Worm (Caenorhabditis elegans) whole organism, L3 larva: ENCODE results near the gene B0496.2.

Experiments
- R02D3.7 ChIP-seq: fragments of 150-350 bp; optimal IDR thresholded peaks from 2 replicates; lab custom pipeline; 2014; ENCODE audit warnings: missing biosample characterization, missing genetic modification characterization
- ZK546.5 ChIP-seq: sonication (generic microtip); optimal IDR thresholded peaks from 2 replicates; lab custom pipeline; 2017; ENCODE audit warnings: missing biosample characterization, missing genetic modification characterization
- aly-2 ChIP-seq: fragments of 150-350 bp; optimal IDR thresholded peaks from 2 replicates; lab custom pipeline; 2014; ENCODE audit warnings: missing biosample characterization, missing genetic modification characterization
- ceh-16 ChIP-seq: sonication (generic microtip); optimal IDR thresholded peaks from 2 replicates; lab custom pipeline; 2017; ENCODE audit warnings: missing biosample characterization, missing genetic modification characterization
- ceh-82 ChIP-seq: fragments of 150-350 bp; optimal IDR thresholded peaks from 2 replicates; lab custom pipeline; 2014; ENCODE audit warnings: missing biosample characterization, missing genetic modification characterization
- ceh-9 ChIP-seq: sonication (generic microtip); optimal IDR thresholded peaks from 2 replicates; lab custom pipeline; 2018; ENCODE audit warnings: missing biosample characterization, missing genetic modification characterization
- daf-12 ChIP-seq: fragments of 150-350 bp; optimal IDR thresholded peaks from 2 replicates; lab custom pipeline; 2014; ENCODE audit warnings: missing biosample characterization, missing genetic modification reagents, missing genetic modification characterization
- egl-5 ChIP-seq: fragments of 150-350 bp; optimal IDR thresholded peaks from 2 replicates; lab custom pipeline; 2017; ENCODE audit warnings: missing biosample characterization, missing genetic modification reagents, missing genetic modification characterization, inconsistent platforms
- elt-2 ChIP-seq: sonication (generic microtip); optimal IDR thresholded peaks from 2 replicates; lab custom pipeline; 2016; ENCODE audit warnings: missing genetic modification reagents, mild to moderate bottlenecking, missing genetic modification characterization, missing compliant biosample characterization
- elt-3 ChIP-seq, 3 experiments: fragments of 150-350 bp in 1 of 3; sonication (generic microtip) in 2 of 3; optimal IDR thresholded peaks; 2 replicates in 2 of 3; 4 replicates in 1 of 3; lab custom pipeline; 2014 to 2017; ENCODE audit warnings: missing biosample characterization in 3 of 3, missing genetic modification characterization in 3 of 3
- eor-1 ChIP-seq, 2 experiments: fragments of 150-350 bp; optimal IDR thresholded peaks; 2 replicates each; lab custom pipeline; 2014 to 2018; ENCODE audit warnings: missing biosample characterization in 2 of 2, missing genetic modification characterization in 2 of 2
- fos-1 ChIP-seq: fragments of 150-350 bp; optimal IDR thresholded peaks from 2 replicates; lab custom pipeline; 2014; ENCODE audit warnings: missing biosample characterization, missing genetic modification characterization
- hmg-11 ChIP-seq: sonication (generic microtip); optimal IDR thresholded peaks from 2 replicates; lab custom pipeline; 2016; ENCODE audit warnings: missing genetic modification characterization, missing compliant biosample characterization
- jun-1 ChIP-seq: fragments of 150-350 bp; optimal IDR thresholded peaks from 2 replicates; lab custom pipeline; 2014; ENCODE audit warnings: missing biosample characterization, missing genetic modification reagents, missing genetic modification characterization
- lin-15B ChIP-seq: fragments of 150-350 bp; optimal IDR thresholded peaks from 2 replicates; lab custom pipeline; 2014; ENCODE audit warnings: missing biosample characterization, missing genetic modification characterization
- lin-39 ChIP-seq: fragments of 150-350 bp; optimal IDR thresholded peaks from 2 replicates; lab custom pipeline; 2018; ENCODE audit warnings: missing biosample characterization, missing genetic modification reagents, missing genetic modification characterization
- lsy-12 ChIP-seq: sonication (generic microtip); optimal IDR thresholded peaks from 2 replicates; lab custom pipeline; 2016; ENCODE audit warnings: mild to moderate bottlenecking, missing genetic modification characterization, missing compliant biosample characterization
- mdl-1 ChIP-seq: fragments of 150-350 bp; optimal IDR thresholded peaks from 2 replicates; lab custom pipeline; 2014; ENCODE audit warnings: missing biosample characterization, missing genetic modification characterization
- mml-1 ChIP-seq: fragments of 150-350 bp; sonication (generic microtip); optimal IDR thresholded peaks from 3 replicates; lab custom pipeline; 2014; ENCODE audit warnings: missing biosample characterization, missing genetic modification characterization
- nfya-1 ChIP-seq: sonication (generic microtip); optimal IDR thresholded peaks from 2 replicates; lab custom pipeline; 2017; ENCODE audit warnings: missing genetic modification characterization, mild to moderate bottlenecking, missing compliant biosample characterization, antibody characterized with exemption, moderate library complexity; ENCODE audit not compliant: insufficient read depth
- nhr-12 ChIP-seq: fragments of 150-350 bp; optimal IDR thresholded peaks from 2 replicates; lab custom pipeline; 2014; ENCODE audit warnings: missing biosample characterization, missing genetic modification characterization
- nhr-23 ChIP-seq: fragments of 150-350 bp; optimal IDR thresholded peaks from 2 replicates; lab custom pipeline; 2014; ENCODE audit warnings: missing biosample characterization, missing genetic modification reagents, missing genetic modification characterization
- nhr-237 ChIP-seq: fragments of 150-350 bp; optimal IDR thresholded peaks from 2 replicates; lab custom pipeline; 2014; ENCODE audit warnings: missing biosample characterization, missing genetic modification characterization
- nhr-25 ChIP-seq: sonication (generic microtip); optimal IDR thresholded peaks from 2 replicates; lab custom pipeline; 2017; ENCODE audit warnings: missing biosample characterization, missing genetic modification characterization
- nhr-28 ChIP-seq: fragments of 150-350 bp; optimal IDR thresholded peaks from 2 replicates; lab custom pipeline; 2014; ENCODE audit warnings: missing biosample characterization, missing genetic modification characterization
- nhr-43 ChIP-seq: sonication (generic microtip); optimal IDR thresholded peaks from 2 replicates; lab custom pipeline; 2016; ENCODE audit warnings: mild to moderate bottlenecking, missing genetic modification characterization, missing compliant biosample characterization; ENCODE audit not compliant: poor library complexity, severe bottlenecking
- nhr-67 ChIP-seq: fragments of 150-350 bp; optimal IDR thresholded peaks from 2 replicates; lab custom pipeline; 2014; ENCODE audit warnings: missing biosample characterization, missing genetic modification characterization
- nhr-76 ChIP-seq: fragments of 150-350 bp; sonication (generic microtip); optimal IDR thresholded peaks from 5 replicates; lab custom pipeline; 2014; ENCODE audit warnings: missing biosample characterization, missing genetic modification characterization
- nhr-77 ChIP-seq: fragments of 150-350 bp; optimal IDR thresholded peaks from 2 replicates; lab custom pipeline; 2014; ENCODE audit warnings: missing biosample characterization, missing genetic modification characterization
- pha-4 ChIP-seq: fragments of 150-350 bp; optimal IDR thresholded peaks from 2 replicates; lab custom pipeline; 2014; ENCODE audit warnings: missing biosample characterization, missing genetic modification reagents, missing genetic modification characterization
- skn-1 ChIP-seq: fragments of 150-350 bp; optimal IDR thresholded peaks from 2 replicates; lab custom pipeline; 2014; ENCODE audit warnings: missing biosample characterization, missing genetic modification characterization
- snpc-4 ChIP-seq: fragments of 150-350 bp; optimal IDR thresholded peaks from 2 replicates; lab custom pipeline; 2014; ENCODE audit warnings: missing biosample characterization, missing genetic modification characterization
- unc-39 ChIP-seq: sonication (generic microtip); optimal IDR thresholded peaks from 4 replicates; lab custom pipeline; 2017; ENCODE audit warnings: missing biosample characterization, missing genetic modification characterization
- ztf-11 ChIP-seq: fragments of 150-350 bp; optimal IDR thresholded peaks from 2 replicates; lab custom pipeline; 2014; ENCODE audit warnings: missing biosample characterization, missing genetic modification characterization
- ztf-4 ChIP-seq: fragments of 150-350 bp; optimal IDR thresholded peaks from 2 replicates; lab custom pipeline; 2014; ENCODE audit warnings: missing biosample characterization, missing genetic modification characterization

B0496.2 gene

DNA sequence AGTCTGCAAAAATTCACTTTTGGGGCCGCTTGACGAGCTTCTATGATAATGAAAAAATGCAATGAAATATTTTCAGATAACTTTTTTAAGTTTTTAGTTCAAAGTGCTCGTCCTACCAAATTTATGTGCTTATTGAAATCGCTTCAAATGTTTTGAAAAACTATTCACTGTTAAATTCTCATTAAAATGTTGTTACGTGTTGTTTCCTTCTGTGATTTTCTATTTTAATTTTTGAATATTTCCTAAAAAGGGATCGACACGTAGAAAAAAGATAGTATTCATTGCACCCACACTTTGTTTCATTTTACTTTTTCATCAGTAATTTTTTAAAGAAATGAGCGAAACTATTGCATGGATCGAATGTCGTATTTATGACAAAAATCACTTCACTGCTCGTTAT is 28.8 kb upstream of the B0496.2 start, which contains the start of gene B0496.6:
Gene B0496.6 (plus strand): TSS at position 301 of the 400 bp plus-strand sequence.
- TF ChIP-seq nhr-67 (tag; lab: Kevin White, UChicago), result no peak
- no peak for TF ChIP-seq skn-1 (tag; lab: Kevin White, UChicago)
- TF ChIP-seq mdl-1 (tag; lab: Kevin White, UChicago), result no peak
- no peak for TF ChIP-seq ceh-9
- no peak for TF ChIP-seq lsy-12 (tag; lab: Kevin White, UChicago)
- no peak for TF ChIP-seq snpc-4 (tag; lab: Kevin White, UChicago)
- no peak for TF ChIP-seq nhr-23 (tag; lab: Kevin White, UChicago)
- TF ChIP-seq lin-39, result no peak
- TF ChIP-seq eor-1 (tag; optimal IDR thresholded peaks at IDR 0.05; lab: Kevin White, UChicago), result no peak
- TF ChIP-seq ztf-4 (tag; lab: Kevin White, UChicago), result no peak
- TF ChIP-seq ceh-16 (tag; lab: Kevin White, UChicago), result no peak
- no peak for TF ChIP-seq ztf-11
- TF ChIP-seq nhr-77, result no peak
- no peak for TF ChIP-seq mml-1
- TF ChIP-seq daf-12 (tag; lab: Kevin White, UChicago), result no peak
- TF ChIP-seq lin-15B, result no peak
- TF ChIP-seq nhr-28 (tag; lab: Kevin White, UChicago), result no peak
- no peak for TF ChIP-seq nhr-43
- no peak for TF ChIP-seq nhr-25 (tag; lab: Kevin White, UChicago)
- TF ChIP-seq, all 47 proteins: peak for 0

DNA sequence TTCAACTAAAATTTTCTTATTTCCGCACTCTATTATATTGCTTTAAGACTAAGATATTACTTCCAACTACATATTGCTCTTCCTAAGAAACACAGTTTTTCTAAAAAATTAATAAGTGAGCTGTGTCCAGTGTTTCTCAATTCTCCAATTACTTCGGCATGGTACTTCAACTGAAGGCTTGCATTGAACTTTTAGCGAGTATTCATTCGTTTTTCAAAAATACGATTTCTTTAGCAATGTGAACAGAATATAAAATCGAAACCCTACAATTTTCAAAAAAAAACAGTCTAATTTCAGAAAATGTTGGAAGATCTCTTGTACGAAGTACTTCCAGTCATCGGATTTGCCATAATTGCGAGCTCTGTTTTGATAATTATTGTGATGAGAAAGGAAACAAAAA is 26.7 kb upstream of the B0496.2 start, which contains the start of gene srtx-1:
Gene srtx-1 (plus strand): TSS at position 301 of the 400 bp plus-strand sequence.
- TF ChIP-seq aly-2 (tag; lab: Kevin White, UChicago) (no peak), ceh-82 (tag; lab: Kevin White, UChicago) (no peak), hmg-11 (no peak), nhr-12 (tag; lab: Kevin White, UChicago) (no peak), nhr-237 (tag; lab: Kevin White, UChicago) (no peak), R02D3.7 (tag; lab: Kevin White, UChicago) (no peak), nhr-23 (tag; lab: Kevin White, UChicago) (no peak)

DNA sequence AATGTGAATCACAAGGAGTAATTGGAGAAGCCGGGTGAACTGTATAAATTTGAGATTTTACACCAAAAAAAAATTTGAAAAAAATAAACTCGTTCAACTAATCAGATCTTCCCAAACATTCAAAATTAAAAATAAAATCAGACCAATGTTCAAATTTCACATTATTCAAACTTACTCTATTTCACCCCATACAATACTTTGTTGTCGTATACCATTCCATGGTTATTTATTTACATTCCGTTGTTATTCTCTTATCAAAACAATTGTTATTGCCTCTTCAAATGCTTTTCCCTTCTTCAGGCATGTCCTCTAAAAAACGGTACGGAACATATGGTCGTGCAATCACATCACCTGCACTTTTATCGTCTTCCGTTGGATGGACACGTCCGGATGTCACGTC is 23.5 kb upstream of the B0496.2 start, which contains the start of gene unc-82:
Gene unc-82 (plus strand): TSS at position 301 of the 400 bp plus-strand sequence.
- TF ChIP-seq lin-39 (no peak), egl-5 (tag; lab: Kevin White, UChicago) (no peak), nhr-67 (tag; lab: Kevin White, UChicago) (no peak), elt-3 (tag; optimal IDR thresholded peaks at IDR 0.05; lab: Kevin White, UChicago) (no peak), nhr-76 (tag; lab: Kevin White, UChicago) (no peak), nhr-237 (tag; lab: Kevin White, UChicago) (no peak), jun-1 (no peak), R02D3.7 (tag; lab: Kevin White, UChicago) (no peak), pha-4 (tag; lab: Kevin White, UChicago) (no peak), ceh-9 (no peak)
- TF ChIP-seq, all 47 proteins: peak for 0

DNA sequence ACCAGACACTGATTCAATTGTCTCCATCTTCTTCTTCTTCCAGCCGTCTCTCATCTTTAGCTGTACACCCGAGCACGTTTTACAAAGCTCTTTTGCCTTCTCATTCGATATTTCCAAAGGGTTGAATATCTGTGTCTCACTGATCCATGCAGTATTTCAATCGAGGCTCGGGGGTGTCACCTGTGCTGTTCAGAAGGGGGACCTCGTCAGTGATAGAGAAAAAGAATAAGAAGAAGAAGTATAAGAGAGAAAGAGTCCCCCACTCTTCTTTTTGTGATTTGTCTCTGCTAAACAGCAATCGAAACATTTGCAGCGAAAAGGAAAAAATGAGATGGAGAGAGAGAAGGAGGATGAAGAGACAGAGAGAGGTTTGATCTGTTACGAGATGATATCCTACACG is 21.6 kb upstream of the B0496.2 start:
- TF ChIP-seq nfya-1 (tag; lab: Kevin White, UChicago) (peak; percentile 7), eor-1 (tag; optimal IDR thresholded peaks at IDR 0.05; lab: Kevin White, UChicago) (no peak), elt-2 (no peak)

DNA sequence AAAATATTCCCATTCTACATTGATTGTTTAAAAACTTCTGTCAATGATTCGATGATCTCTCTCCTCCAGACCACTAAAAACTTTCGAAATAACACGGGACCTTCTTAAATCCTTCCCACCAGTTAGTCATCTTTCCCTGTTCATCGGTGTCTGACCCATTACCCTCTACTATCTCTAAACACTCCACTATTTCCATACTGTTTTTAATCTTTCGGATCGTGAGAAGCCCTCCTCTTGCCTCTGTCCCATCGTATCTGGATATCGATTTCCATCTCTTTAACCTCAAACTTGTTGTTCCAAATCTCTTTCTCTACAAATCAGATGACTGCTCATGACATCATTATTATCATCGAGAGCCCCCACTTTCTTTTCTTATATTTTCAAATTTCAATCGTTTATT is 19.3 kb upstream of the B0496.2 start:
- TF ChIP-seq nfya-1 (tag; lab: Kevin White, UChicago) (no peak), ZK546.5 (tag; lab: Kevin White, UChicago) (no peak), fos-1 (no peak), daf-12 (tag; lab: Kevin White, UChicago) (no peak), unc-39 (tag; lab: Kevin White, UChicago) (no peak), lin-39 (no peak)
